Fruit fly (Drosophila melanogaster) S2 (cell line): ENCODE results near the gene lic.

ENCODE experiments used
- CG8478 ChIP-seq: fragments of >200 bp; optimal IDR thresholded peaks from 2 replicates; lab custom pipeline; 2018
- CTCF ChIP-seq, 2 experiments: fragments of >200 bp; optimal IDR thresholded peaks; 2 replicates each; lab custom pipeline; 2018

- TF ChIP-seq CTCF (optimal IDR thresholded peaks at IDR 0.05; lab: Kevin White, UChicago), result no peak
- TF ChIP-seq CG8478, result no peak
These were observed 914 bp downstream of the lic start for dm6 chrX:13091859-13092258.
